Worm (Caenorhabditis elegans) whole organism, late embryonic: ENCODE measurements around the gene K08D8.2.

Experiments used
- ama-1 ChIP-seq: fragments of 150-350 bp; optimal IDR thresholded peaks from 2 replicates; lab custom pipeline; 2014
- ceh-18 ChIP-seq: sonication (generic microtip); optimal IDR thresholded peaks from 2 replicates; lab custom pipeline; 2016; ENCODE audit warnings: missing genetic modification characterization, missing compliant biosample characterization
- pqm-1 ChIP-seq: sonication (generic microtip); optimal IDR thresholded peaks from 2 replicates; lab custom pipeline; 2016; ENCODE audit warnings: missing genetic modification characterization, missing compliant biosample characterization

- TF ChIP-seq ama-1 (lab: Kevin White, UChicago) (no peak), pqm-1 (no peak), ceh-18 (tag; lab: Kevin White, UChicago) (no peak)
Measured at ce11 chrIV:12876558-12876957, 26.3 kb upstream of the K08D8.2 start.
